Fruit fly (Drosophila melanogaster) Kc167 (cell line): ENCODE results near the gene CG32069.

ENCODE experiments used
- Myc ChIP-seq: fragments of >200 bp; optimal IDR thresholded peaks from 2 replicates; lab custom pipeline; 2017; ENCODE audit warnings: missing external identifiers
- Sin3A ChIP-seq: fragments of >200 bp; optimal IDR thresholded peaks from 2 replicates; lab custom pipeline; 2018; ENCODE audit warnings: missing external identifiers
- h ChIP-seq: fragments of >200 bp; optimal IDR thresholded peaks from 3 replicates; lab custom pipeline; 2018; ENCODE audit warnings: missing external identifiers
- psq ChIP-seq: fragments of >200 bp; optimal IDR thresholded peaks from 2 replicates; lab custom pipeline; 2017; ENCODE audit warnings: missing external identifiers
- ttk ChIP-seq: sonication (Bioruptor generic); optimal IDR thresholded peaks from 2 replicates; lab custom pipeline; 2017; ENCODE audit warnings: missing external identifiers

- TF ChIP-seq Sin3A (lab: Kevin White, UChicago): no peak
- no peak for TF ChIP-seq h
- no peak for TF ChIP-seq Myc (lab: Kevin White, UChicago)
- TF ChIP-seq psq (lab: Kevin White, UChicago): no peak
- TF ChIP-seq ttk (lab: Kevin White, UChicago): no peak
These were observed 42.4 kb downstream of the CG32069 start for dm6 chr3L:11020058-11020457.
